Worm (Caenorhabditis elegans) whole organism, L2 larva: ENCODE results near the gene erh-2.

Experiments used
- elt-3 ChIP-seq: sonication (generic microtip); optimal IDR thresholded peaks from 2 replicates; lab custom pipeline; 2017; ENCODE audit warnings: missing biosample characterization, missing genetic modification characterization
- lin-39 ChIP-seq: fragments of 150-350 bp; optimal IDR thresholded peaks from 2 replicates; lab custom pipeline; 2014; ENCODE audit warnings: missing biosample characterization, missing genetic modification reagents, missing genetic modification characterization
- lsy-2 ChIP-seq, 2 experiments: fragments of 150-350 bp in 1 of 2; sonication (generic microtip) in 1 of 2; optimal IDR thresholded peaks; 2 replicates each; lab custom pipeline; 2014 to 2017; ENCODE audit warnings: missing biosample characterization in 2 of 2, missing genetic modification characterization in 2 of 2
- nhr-77 ChIP-seq: fragments of 150-350 bp; optimal IDR thresholded peaks from 2 replicates; lab custom pipeline; 2014; ENCODE audit warnings: missing biosample characterization, missing genetic modification characterization
- skn-1 ChIP-seq: sonication (generic microtip); optimal IDR thresholded peaks from 2 replicates; lab custom pipeline; 2017; ENCODE audit warnings: missing biosample characterization, missing genetic modification characterization
- snpc-4 ChIP-seq: fragments of 150-350 bp; optimal IDR thresholded peaks from 2 replicates; lab custom pipeline; 2014; ENCODE audit warnings: missing biosample characterization, missing genetic modification characterization
- ztf-1 ChIP-seq: fragments of 200-800 bp; sonication (Bioruptor generic); conservative IDR thresholded peaks from 2 replicates; pipeline ENCODE4 v1.3.6; 2022; ENCODE audit warnings: missing genetic modification characterization, missing compliant biosample characterization
- ztf-4 ChIP-seq: fragments of 150-350 bp; optimal IDR thresholded peaks from 2 replicates; lab custom pipeline; 2014; ENCODE audit warnings: missing biosample characterization, missing genetic modification characterization

- TF ChIP-seq snpc-4 (tag; lab: Kevin White, UChicago): no peak
- no peak for TF ChIP-seq elt-3 (tag; lab: Kevin White, UChicago)
- TF ChIP-seq lin-39 (tag; lab: Kevin White, UChicago): no peak
- no peak for TF ChIP-seq skn-1 (tag; lab: Kevin White, UChicago)
- TF ChIP-seq lsy-2 (tag; optimal IDR thresholded peaks at IDR 0.05; lab: Kevin White, UChicago): no peak
- no peak for TF ChIP-seq ztf-4 (tag; lab: Kevin White, UChicago)
- TF ChIP-seq nhr-77: no peak
- TF ChIP-seq ztf-1 (GFP tag; lab: Robert Waterston, UW): no peak
Observed at ce11 chrIII:4553316-4553715, 39.7 kb upstream of the erh-2 start, which contains the start of gene imph-1.
